Fruit fly (Drosophila melanogaster): ENCODE data around the gene CG15399.

Gene CG15399

dm6 chr2L:2754437-2755322, 16.9 kb downstream of the CG15399 start (continued):
- TF ChIP-seq CG8119 (GFP tag; IDR thresholded peaks at IDR 0.05): no peak
- peak; percentile 76 for TF ChIP-seq CG31627 (GFP tag; optimal IDR thresholded peaks at IDR 0.05)
- peak; percentile 93 for TF ChIP-seq Hr4 (GFP tag; optimal IDR thresholded peaks at IDR 0.05)
- TF ChIP-seq CG4318 (GFP tag; optimal IDR thresholded peaks at IDR 0.05): peak; percentile 92
- TF ChIP-seq Eip93F (GFP tag; optimal IDR thresholded peaks at IDR 0.05): peak; percentile 40
- peak; percentile 98 for TF ChIP-seq Eip78C (GFP tag)
- TF ChIP-seq fkh (GFP tag; optimal IDR thresholded peaks at IDR 0.05): peak; percentile 95
- TF ChIP-seq CG3032 (tag; optimal IDR thresholded peaks at IDR 0.05): peak; percentile 90
- TF ChIP-seq CG10669 (GFP tag; optimal IDR thresholded peaks at IDR 0.05): peak; percentile 92
- TF ChIP-seq Sox14 (GFP tag; optimal IDR thresholded peaks at IDR 0.05): peak; percentile 90
- peak; percentile 90 for TF ChIP-seq CG34406 (GFP tag; optimal IDR thresholded peaks at IDR 0.05)
- TF ChIP-seq dsx (GFP tag; optimal IDR thresholded peaks at IDR 0.05; ENCODE audit: poor library complexity, severe bottlenecking): peak; percentile 77

- TF ChIP-seq net (GFP tag; optimal IDR thresholded peaks at IDR 0.05): no peak
- TF ChIP-seq Blimp-1 (GFP tag; optimal IDR thresholded peaks at IDR 0.05): no peak
- TF ChIP-seq CG1621 (tag; optimal IDR thresholded peaks at IDR 0.05): no peak
- TF ChIP-seq CG8119 (GFP tag; IDR thresholded peaks at IDR 0.05): no peak
- peak; percentile 40 for TF ChIP-seq vri (GFP tag; optimal IDR thresholded peaks at IDR 0.05)
- TF ChIP-seq svp (GFP tag): peak; percentile 62
Measured at dm6 chr2L:2753789-2754436, 17.7 kb downstream of the CG15399 start.

dm6 chr2L:2752460-2753411, 18.8 kb downstream of the CG15399 start, which contains the start of gene Pgk:
Gene Pgk (minus strand): TSS chr2L:2753068.
- TF ChIP-seq fd59A (GFP tag; optimal IDR thresholded peaks at IDR 0.05) (peak; percentile 7), CG32006 (GFP tag; optimal IDR thresholded peaks at IDR 0.05) (peak; percentile 48), CG9139 (GFP tag; optimal IDR thresholded peaks at IDR 0.05) (peak; percentile 78), Ets96B (tag; optimal IDR thresholded peaks at IDR 0.05) (peak; percentile 24), CG6792 (GFP tag; optimal IDR thresholded peaks at IDR 0.05) (peak; percentile 44), Blimp-1 (GFP tag; optimal IDR thresholded peaks at IDR 0.05) (no peak), Hr4 (GFP tag; optimal IDR thresholded peaks at IDR 0.05) (peak; percentile 55), salr (GFP tag; optimal IDR thresholded peaks at IDR 0.05) (peak in 1 of 2 experiments; percentile 34), Eip93F (GFP tag; optimal IDR thresholded peaks at IDR 0.05) (peak; percentile 67), ss (GFP tag; optimal IDR thresholded peaks at IDR 0.05) (peak; percentile 67 to 70), CG8632 (GFP tag; optimal IDR thresholded peaks at IDR 0.05) (peak; percentile 47), CG11294 (GFP tag; IDR thresholded peaks at IDR 0.05) (no peak), Smox (GFP tag; optimal IDR thresholded peaks at IDR 0.05) (peak; percentile 72), Met (GFP tag; optimal IDR thresholded peaks at IDR 0.05) (peak; percentile 72), Sox102F (GFP tag; optimal IDR thresholded peaks at IDR 0.05) (peak; percentile 80), Hr39 (GFP tag; optimal IDR thresholded peaks at IDR 0.05) (peak; percentile 49), CG7368 (GFP tag; optimal IDR thresholded peaks at IDR 0.05) (peak; percentile 21), net (GFP tag; optimal IDR thresholded peaks at IDR 0.05) (peak; percentile 49), pdm3 (GFP tag; optimal IDR thresholded peaks at IDR 0.05) (peak; percentile 48), Eip78C (GFP tag) (peak; percentile 91), CG34406 (GFP tag; optimal IDR thresholded peaks at IDR 0.05) (peak; percentile 29), achi (GFP tag; optimal IDR thresholded peaks at IDR 0.05) (peak; percentile 48), CG15336 (GFP tag; IDR thresholded peaks at IDR 0.05) (no peak), vri (GFP tag; optimal IDR thresholded peaks at IDR 0.05) (peak; percentile 85), CG11902 (GFP tag; optimal IDR thresholded peaks at IDR 0.05) (no peak), CG6276 (GFP tag; optimal IDR thresholded peaks at IDR 0.05) (peak; percentile 75), topi (GFP tag; optimal IDR thresholded peaks at IDR 0.05) (peak; percentile 72), OdsH (GFP tag; optimal IDR thresholded peaks at IDR 0.05) (no peak), CG4318 (GFP tag; optimal IDR thresholded peaks at IDR 0.05) (peak; percentile 12), dac (GFP tag; optimal IDR thresholded peaks at IDR 0.05) (peak; percentile 46), spab (GFP tag; optimal IDR thresholded peaks at IDR 0.05) (peak; percentile 41), CG6854 (GFP tag; optimal IDR thresholded peaks at IDR 0.05) (peak; percentile 93), svp (GFP tag) (peak; percentile 92), Sox14 (GFP tag; optimal IDR thresholded peaks at IDR 0.05) (peak; percentile 71)

Measured in whole organism, prepupa.